Fruit fly (Drosophila melanogaster) whole organism, adult: ENCODE measurements around the gene Swip-1.

Experiments
- CG11617 ChIP-seq: fragments of 200-800 bp; sonication (Bioruptor generic); optimal IDR thresholded peaks from 2 replicates; lab custom pipeline; 2017; ENCODE audit warnings: mild to moderate bottlenecking, missing biosample characterization, missing genetic modification reagents, missing genetic modification characterization
- CG14711 ChIP-seq: fragments of 200-800 bp; sonication (Bioruptor generic); optimal IDR thresholded peaks from 2 replicates; lab custom pipeline; 2018; ENCODE audit warnings: missing biosample characterization, mild to moderate bottlenecking, missing genetic modification characterization, moderate library complexity
- CG1620 ChIP-seq: fragments of 200-800 bp; sonication (Bioruptor generic); optimal IDR thresholded peaks from 2 replicates; lab custom pipeline; 2016; ENCODE audit warnings: missing biosample characterization, missing genetic modification characterization
- CG5204 ChIP-seq: fragments of 200-800 bp; sonication (Bioruptor generic); optimal IDR thresholded peaks from 2 replicates; lab custom pipeline; 2016; ENCODE audit warnings: missing biosample characterization, missing genetic modification characterization
- Hr96 ChIP-seq: fragments of 200-800 bp; sonication (Bioruptor generic); optimal IDR thresholded peaks from 2 replicates; lab custom pipeline; 2016; ENCODE audit warnings: missing biosample characterization, missing genetic modification characterization
- Mnt ChIP-seq: fragments of 200-800 bp; sonication (Bioruptor generic); optimal IDR thresholded peaks from 2 replicates; lab custom pipeline; 2016; ENCODE audit warnings: missing biosample characterization, mild to moderate bottlenecking, missing genetic modification characterization
- bab1 ChIP-seq: fragments of 200-800 bp; sonication (Bioruptor generic); optimal IDR thresholded peaks from 3 replicates; lab custom pipeline; 2019; ENCODE audit warnings: missing biosample characterization, mild to moderate bottlenecking, missing genetic modification characterization, moderate library complexity
- cic ChIP-seq: fragments of 200-800 bp; sonication (Bioruptor generic); optimal IDR thresholded peaks from 2 replicates; lab custom pipeline; 2017; ENCODE audit warnings: missing biosample characterization, mild to moderate bottlenecking, missing genetic modification characterization, moderate library complexity
- kay ChIP-seq: fragments of 200-800 bp; sonication (Bioruptor generic); peaks from one replicate; lab custom pipeline; 2016; ENCODE audit warnings: missing biosample characterization, missing genetic modification characterization, borderline replicate concordance
- ovo ChIP-seq: fragments of 200-800 bp; sonication (Bioruptor generic); optimal IDR thresholded peaks from 2 replicates; lab custom pipeline; 2016; ENCODE audit warnings: missing biosample characterization, missing genetic modification characterization
- pad ChIP-seq: fragments of 200-800 bp; sonication (Bioruptor generic); optimal IDR thresholded peaks from 3 replicates; lab custom pipeline; 2017; ENCODE audit warnings: missing biosample characterization, missing genetic modification characterization, mild to moderate bottlenecking, moderate library complexity, missing genetic modification reagents
- toe ChIP-seq: fragments of 200-800 bp; sonication (Bioruptor generic); optimal IDR thresholded peaks from 2 replicates; lab custom pipeline; 2016; ENCODE audit warnings: missing biosample characterization, missing genetic modification characterization

- TF ChIP-seq kay (GFP tag; lab: Kevin White, UChicago) (no peak), CG5204 (no peak), CG14711 (tag; lab: Kevin White, UChicago) (no peak), CG11617 (GFP tag; lab: Kevin White, UChicago) (no peak), ovo (GFP tag; lab: Kevin White, UChicago) (no peak), toe (GFP tag; lab: Kevin White, UChicago) (no peak), CG1620 (no peak), Hr96 (GFP tag; lab: Kevin White, UChicago) (no peak), bab1 (no peak), Mnt (GFP tag; lab: Kevin White, UChicago) (no peak), pad (no peak), cic (GFP tag; lab: Kevin White, UChicago) (no peak)
Observed at dm6 chr2L:18990133-18990532, 3.1 kb upstream of the Swip-1 start, which contains the start of gene CG15170.
